Fruit fly (Drosophila melanogaster) S2 (cell line): ENCODE data around the gene CG42818.

Source experiments
- CG8478 ChIP-seq: fragments of >200 bp; optimal IDR thresholded peaks from 2 replicates; lab custom pipeline; 2018
- CTCF ChIP-seq, 2 experiments: fragments of >200 bp; optimal IDR thresholded peaks; 2 replicates each; lab custom pipeline; 2018

DNA sequence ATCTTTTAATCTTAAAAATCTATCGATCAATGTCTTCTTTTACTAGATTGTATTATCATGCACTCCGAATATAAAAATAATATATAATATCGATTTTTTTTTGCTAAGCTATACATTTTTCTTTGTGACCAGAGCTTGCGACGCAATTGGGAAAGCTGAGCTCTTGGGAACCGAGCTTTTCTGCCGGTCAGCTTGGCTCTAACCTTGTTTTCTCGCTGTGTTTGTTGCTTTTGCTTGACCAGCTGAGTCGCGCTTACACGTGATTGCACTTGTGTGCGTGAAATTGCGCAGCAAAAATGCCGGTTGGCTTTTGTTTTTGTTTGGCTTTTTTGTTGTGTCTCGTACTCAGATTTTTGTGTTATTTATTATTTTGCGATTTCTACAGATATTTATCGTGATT, 31.7 kb downstream of the CG42818 start:
- TF ChIP-seq CTCF (optimal IDR thresholded peaks at IDR 0.05; lab: Kevin White, UChicago) (no peak), CG8478 (lab: Kevin White, UChicago) (no peak)
